Worm (Caenorhabditis elegans) whole organism, L4/young adult: ENCODE measurements around the gene Y48E1C.1.

ENCODE experiments used
- W03F9.2 ChIP-seq: fragments of 150-350 bp; optimal IDR thresholded peaks from 2 replicates; lab custom pipeline; 2014; ENCODE audit warnings: missing biosample characterization, missing genetic modification characterization
- him-1 ChIP-seq: sonication (generic microtip); optimal IDR thresholded peaks from 2 replicates; lab custom pipeline; 2016; ENCODE audit warnings: missing genotype, missing genetic modification reagents, missing genetic modification characterization, missing compliant biosample characterization

DNA sequence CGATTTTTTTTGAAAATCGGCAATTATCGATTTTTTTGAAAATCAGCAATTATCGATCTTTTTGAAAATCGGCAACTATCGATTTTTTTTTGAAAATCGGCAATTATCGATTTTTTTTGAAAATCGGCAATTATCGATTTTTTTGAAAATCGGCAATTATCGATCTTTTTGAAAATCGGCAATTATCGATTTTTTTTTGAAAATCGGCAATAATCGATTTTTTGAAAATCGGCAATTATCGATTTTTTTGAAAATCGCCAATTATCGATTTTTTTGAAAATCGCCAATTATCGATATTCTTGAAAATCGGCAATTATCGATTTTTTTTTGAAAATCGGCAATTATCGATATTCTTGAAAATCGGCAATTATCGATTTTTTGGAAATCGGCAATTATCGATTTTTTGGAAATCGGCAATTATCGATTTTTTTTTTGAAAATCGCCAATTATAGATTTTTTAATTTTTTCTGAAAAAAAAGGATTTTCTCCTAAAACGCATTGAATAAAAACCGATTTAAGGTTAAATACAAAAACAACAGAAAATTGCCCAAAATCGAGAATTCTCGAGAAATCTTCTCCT lies 2.7 kb downstream of the Y48E1C.1 start:
- TF ChIP-seq him-1 (tag; lab: Kevin White, UChicago) (no peak), W03F9.2 (tag; lab: Kevin White, UChicago) (no peak)
